Worm (Caenorhabditis elegans) whole organism, early embryonic: ENCODE data around the gene F12E12.6.

Experiments used
- B0310.2 ChIP-seq: sonication (generic microtip); optimal IDR thresholded peaks from 2 replicates; lab custom pipeline; 2016; ENCODE audit warnings: mild to moderate bottlenecking, missing genetic modification characterization, missing compliant biosample characterization
- F13C5.2 ChIP-seq: sonication (generic microtip); optimal IDR thresholded peaks from 2 replicates; lab custom pipeline; 2017; ENCODE audit warnings: mild to moderate bottlenecking, missing genetic modification characterization, inconsistent platforms, missing compliant biosample characterization
- aly-1 ChIP-seq: sonication (generic microtip); optimal IDR thresholded peaks from 2 replicates; lab custom pipeline; 2016; ENCODE audit warnings: missing genetic modification characterization, missing compliant biosample characterization
- ama-1 ChIP-seq: fragments of 150-350 bp; optimal IDR thresholded peaks from 2 replicates; lab custom pipeline; 2014
- ceh-13 ChIP-seq: fragments of 200-800 bp; sonication (Bioruptor generic); optimal IDR thresholded peaks from 2 replicates; lab custom pipeline; 2018; ENCODE audit warnings: mild to moderate bottlenecking, missing genetic modification characterization, missing compliant biosample characterization
- ceh-36 ChIP-seq: sonication (generic microtip); optimal IDR thresholded peaks from 2 replicates; lab custom pipeline; 2016; ENCODE audit warnings: missing genetic modification characterization, inconsistent platforms, missing compliant biosample characterization
- ets-7 ChIP-seq: sonication (generic microtip); optimal IDR thresholded peaks from 2 replicates; lab custom pipeline; 2016; ENCODE audit warnings: missing genotype, missing genetic modification characterization, missing compliant biosample characterization
- flt-1 ChIP-seq: fragments of 200-800 bp; sonication (Bioruptor generic); IDR thresholded peaks from 2 replicates; pipeline ENCODE4 v1.3.6; 2022; ENCODE audit warnings: missing genetic modification characterization, missing compliant biosample characterization
- hmbx-1 ChIP-seq: sonication (generic microtip); optimal IDR thresholded peaks from 2 replicates; lab custom pipeline; 2016; ENCODE audit warnings: mild to moderate bottlenecking, missing genetic modification characterization, missing compliant biosample characterization
- hmg-4 ChIP-seq: fragments of 200-800 bp; sonication (Bioruptor generic); optimal IDR thresholded peaks from 2 replicates; lab custom pipeline; 2018; ENCODE audit warnings: mild to moderate bottlenecking, missing genetic modification characterization, missing compliant biosample characterization
- hnd-1 ChIP-seq: sonication (generic microtip); optimal IDR thresholded peaks from 2 replicates; lab custom pipeline; 2016; ENCODE audit warnings: missing genetic modification characterization, missing compliant biosample characterization
- pes-1 ChIP-seq: fragments of 200-800 bp; sonication (Bioruptor generic); IDR thresholded peaks from 2 replicates; pipeline ENCODE4 v1.3.6; 2022; ENCODE audit warnings: missing genetic modification reagents, missing genetic modification characterization, missing compliant biosample characterization
- scrt-1 ChIP-seq: fragments of 200-800 bp; sonication (Bioruptor generic); IDR thresholded peaks from 2 replicates; pipeline ENCODE4 v1.3.6; 2022; ENCODE audit warnings: missing genetic modification characterization, missing compliant biosample characterization
- sea-1 ChIP-seq: fragments of 200-800 bp; sonication (Bioruptor generic); conservative IDR thresholded peaks from 2 replicates; pipeline ENCODE4 v1.3.6; 2022; ENCODE audit warnings: missing genetic modification characterization, missing compliant biosample characterization
- tbx-11 ChIP-seq: fragments of 200-800 bp; sonication (Bioruptor generic); IDR thresholded peaks from 2 replicates; pipeline ENCODE4 v1.3.6; 2022; ENCODE audit warnings: missing genetic modification characterization, missing compliant biosample characterization
- tbx-37 ChIP-seq: fragments of 200-800 bp; sonication (Bioruptor generic); conservative IDR thresholded peaks from 2 replicates; pipeline ENCODE4 v1.3.6; 2022; ENCODE audit warnings: missing genetic modification reagents, missing genetic modification characterization, missing compliant biosample characterization
- tra-4 ChIP-seq: sonication (generic microtip); optimal IDR thresholded peaks from 2 replicates; lab custom pipeline; 2017; ENCODE audit warnings: missing genetic modification characterization, missing compliant biosample characterization

F12E12.6 gene

ce11 chrII:3736893-3737375 lies at the start of gene F12E12.6:
Gene F12E12.6 (minus strand): TSS chrII:3736943.
- no peak for TF ChIP-seq flt-1 (GFP tag; lab: Robert Waterston, UW)
- no peak for TF ChIP-seq pes-1 (GFP tag; lab: Robert Waterston, UW)

DNA sequence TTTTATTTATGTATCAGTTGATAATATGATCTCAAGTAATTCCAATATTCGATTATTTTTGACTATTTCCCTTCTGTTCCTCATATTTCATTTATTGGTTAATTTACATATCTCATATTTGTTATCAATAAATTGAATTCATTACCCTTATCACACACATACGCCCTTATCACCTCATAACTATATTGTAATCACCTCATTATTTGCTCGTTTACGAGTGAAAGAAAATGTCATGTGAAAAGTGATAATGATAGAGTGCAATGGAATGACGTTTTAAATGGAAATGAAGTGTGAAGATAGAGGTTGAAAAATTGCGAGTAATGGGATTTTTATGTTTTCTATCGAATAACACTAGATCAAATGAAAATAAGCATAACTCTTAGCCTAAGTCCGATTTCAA lies 49.8 kb upstream of the F12E12.6 start:
- TF ChIP-seq tbx-37 (GFP tag; lab: Robert Waterston, UW), result no peak

DNA sequence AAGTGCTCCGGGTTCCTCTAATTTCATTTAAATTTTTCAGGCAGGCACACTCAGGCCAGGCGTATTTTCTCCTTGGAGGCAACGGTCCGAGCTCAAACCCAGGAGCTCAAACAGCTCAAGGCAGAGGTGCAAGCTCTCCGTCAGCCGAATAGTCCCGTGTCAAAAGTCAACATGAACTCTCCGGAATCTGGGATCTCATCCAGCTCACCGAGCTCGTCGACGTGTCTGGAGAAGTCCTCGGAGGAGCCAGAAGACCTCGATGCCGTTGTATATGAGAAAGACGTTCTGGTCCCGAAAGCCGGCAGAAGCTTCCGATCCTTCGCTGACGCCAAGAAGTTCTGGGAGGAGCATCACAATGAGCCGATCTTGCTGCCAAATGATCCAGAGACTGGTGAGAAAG lies 49.0 kb upstream of the F12E12.6 start:
- TF ChIP-seq sea-1 (GFP tag; lab: Robert Waterston, UW) (no peak), hmbx-1 (tag; lab: Kevin White, UChicago) (no peak), ets-7 (tag; lab: Kevin White, UChicago) (no peak), B0310.2 (tag; lab: Kevin White, UChicago) (no peak), tbx-37 (GFP tag; lab: Robert Waterston, UW) (no peak)

ce11 chrII:3785257-3785656 lies 48.5 kb upstream of the F12E12.6 start, which contains the start of gene T24E12.1:
Gene T24E12.1 (plus strand): TSS chrII:3785557.
- TF ChIP-seq hnd-1 (tag; lab: Kevin White, UChicago) (no peak), tbx-11 (GFP tag; lab: Robert Waterston, UW) (no peak), sea-1 (GFP tag; lab: Robert Waterston, UW) (no peak), ceh-36 (tag; lab: Kevin White, UChicago) (no peak), F13C5.2 (no peak), hmg-4 (GFP tag; lab: Kevin White, UChicago) (no peak), hmbx-1 (tag; lab: Kevin White, UChicago) (no peak), B0310.2 (tag; lab: Kevin White, UChicago) (no peak), tra-4 (tag; lab: Kevin White, UChicago) (no peak), flt-1 (GFP tag; lab: Robert Waterston, UW) (no peak), ets-7 (tag; lab: Kevin White, UChicago) (no peak)

DNA sequence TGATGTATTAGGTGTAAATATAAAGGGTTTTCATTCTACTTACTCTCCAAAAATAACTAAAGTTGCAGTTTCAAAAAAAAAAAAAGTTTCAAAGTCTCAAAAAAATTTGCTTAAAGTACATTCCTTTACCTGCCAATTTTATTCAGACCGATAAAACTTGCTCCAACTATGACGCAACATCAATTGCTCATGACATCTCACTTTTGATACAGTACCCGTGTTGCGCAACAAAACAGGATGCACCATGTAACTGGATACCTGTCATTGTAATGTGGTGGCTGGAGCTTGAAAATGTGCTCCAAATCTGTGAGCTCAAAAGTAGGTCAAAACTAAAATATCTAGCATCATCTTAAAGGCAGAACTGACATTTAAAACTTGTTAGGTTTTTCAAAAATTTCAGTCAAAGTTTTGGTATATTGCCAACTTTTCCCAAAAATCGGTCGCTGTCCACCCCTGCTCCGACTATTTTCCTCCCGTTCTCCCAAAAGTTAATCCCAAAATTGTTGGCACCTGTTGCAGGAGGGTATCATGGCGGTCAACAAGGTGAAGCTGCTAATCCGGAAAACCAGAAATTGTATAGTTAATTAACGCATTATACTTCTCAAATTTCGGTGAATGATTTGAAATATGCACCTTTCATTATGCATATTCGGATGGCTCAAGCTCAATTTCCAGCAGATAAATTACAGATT lies 45.7 kb upstream of the F12E12.6 start, which contains the start of gene T24E12.2:
Gene T24E12.2 (plus strand): TSS at position 642 of the 692 bp plus-strand sequence.
- no peak for TF ChIP-seq scrt-1 (GFP tag; lab: Robert Waterston, UW)
- no peak for TF ChIP-seq B0310.2 (tag; lab: Kevin White, UChicago)
- TF ChIP-seq tra-4 (tag; lab: Kevin White, UChicago), result no peak
- TF ChIP-seq ama-1 (lab: Kevin White, UChicago), result no peak
- TF ChIP-seq hnd-1 (tag; lab: Kevin White, UChicago), result no peak
- no peak for TF ChIP-seq flt-1 (GFP tag; lab: Robert Waterston, UW)

DNA sequence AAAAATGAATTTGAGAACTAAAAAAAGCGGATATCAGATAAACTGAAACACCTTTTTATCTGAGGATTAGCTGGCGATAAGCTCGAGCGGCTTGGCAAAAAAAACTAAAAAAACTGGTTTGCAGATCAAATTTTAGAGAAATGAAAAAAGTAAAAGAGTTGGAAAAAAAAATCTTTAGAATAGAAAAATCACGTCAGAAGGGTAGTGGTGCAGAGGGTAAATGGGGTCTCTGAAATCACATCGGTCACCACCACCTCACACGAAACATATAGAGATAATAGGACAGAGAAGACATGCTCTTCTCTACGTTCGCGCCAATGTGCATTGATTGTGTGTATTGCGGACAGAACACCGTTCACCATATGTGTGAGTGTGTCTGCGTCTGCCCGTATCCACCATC lies 44.5 kb upstream of the F12E12.6 start:
- TF ChIP-seq sea-1 (GFP tag; lab: Robert Waterston, UW) (no peak), scrt-1 (GFP tag; lab: Robert Waterston, UW) (no peak), tbx-11 (GFP tag; lab: Robert Waterston, UW) (no peak)

- TF ChIP-seq F13C5.2 (no peak), scrt-1 (GFP tag; lab: Robert Waterston, UW) (no peak), ceh-36 (tag; lab: Kevin White, UChicago) (no peak), hmg-4 (GFP tag; lab: Kevin White, UChicago) (no peak), tbx-37 (GFP tag; lab: Robert Waterston, UW) (no peak), ama-1 (lab: Kevin White, UChicago) (no peak), hnd-1 (tag; lab: Kevin White, UChicago) (no peak), ets-7 (tag; lab: Kevin White, UChicago) (no peak), pes-1 (GFP tag; lab: Robert Waterston, UW) (no peak), B0310.2 (tag; lab: Kevin White, UChicago) (no peak), tbx-11 (GFP tag; lab: Robert Waterston, UW) (no peak), hmbx-1 (tag; lab: Kevin White, UChicago) (no peak), sea-1 (GFP tag; lab: Robert Waterston, UW) (no peak), ceh-13 (no peak), flt-1 (GFP tag; lab: Robert Waterston, UW) (no peak), tra-4 (tag; lab: Kevin White, UChicago) (no peak), aly-1 (tag; lab: Kevin White, UChicago) (no peak)
Observed at ce11 chrII:3779463-3779862, 42.7 kb upstream of the F12E12.6 start, which contains the start of gene T24E12.11. Gene T24E12.11 (minus strand): TSS chrII:3779563.

DNA sequence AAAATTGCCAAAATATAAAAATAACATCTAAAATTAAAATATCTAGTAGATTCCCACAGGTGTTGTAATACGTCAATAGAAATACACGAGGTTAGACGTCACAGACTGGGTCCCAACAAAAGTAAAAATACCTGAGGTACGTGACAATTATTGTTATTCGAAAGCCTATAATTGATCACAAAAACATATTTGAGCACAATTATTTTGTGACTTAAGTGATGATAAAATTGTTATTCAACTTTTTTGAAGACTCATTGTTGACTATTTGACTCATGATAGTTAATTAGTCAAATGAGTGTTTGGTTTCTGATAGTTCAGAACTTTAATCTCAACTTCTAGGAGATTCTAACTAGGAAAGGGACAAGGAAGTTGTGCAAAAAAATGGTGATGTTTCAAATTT lies 41.1 kb upstream of the F12E12.6 start:
- TF ChIP-seq scrt-1 (GFP tag; lab: Robert Waterston, UW) (no peak), hmbx-1 (tag; lab: Kevin White, UChicago) (no peak), ceh-13 (no peak), flt-1 (GFP tag; lab: Robert Waterston, UW) (no peak), hnd-1 (tag; lab: Kevin White, UChicago) (no peak), tbx-37 (GFP tag; lab: Robert Waterston, UW) (no peak), ets-7 (tag; lab: Kevin White, UChicago) (no peak), B0310.2 (tag; lab: Kevin White, UChicago) (no peak), pes-1 (GFP tag; lab: Robert Waterston, UW) (no peak), aly-1 (tag; lab: Kevin White, UChicago) (no peak), sea-1 (GFP tag; lab: Robert Waterston, UW) (no peak), ceh-36 (tag; lab: Kevin White, UChicago) (no peak), F13C5.2 (no peak), tra-4 (tag; lab: Kevin White, UChicago) (no peak), ama-1 (lab: Kevin White, UChicago) (no peak), hmg-4 (GFP tag; lab: Kevin White, UChicago) (no peak)
